Fruit fly (Drosophila melanogaster) whole organism: ENCODE data around the gene Marcal1.

Experiments used
- CG8478 ChIP-seq: fragments of >200 bp; optimal IDR thresholded peaks from 2 replicates; lab custom pipeline; 2018; ENCODE audit warnings: inconsistent platforms
- pan ChIP-seq: fragments of >200 bp; optimal IDR thresholded peaks from 2 replicates; lab custom pipeline; 2017

dm6 chr2L:4953086-4953570 is 2.2 kb upstream of the Marcal1 start, which contains the start of gene Jon25Bii:
- TF ChIP-seq CG8478 (lab: Kevin White, UChicago) = no peak
- TF ChIP-seq pan (lab: Kevin White, UChicago) = no peak
